Fruit fly (Drosophila melanogaster) whole organism, embryonic: ENCODE results near the gene CG17109.

Experiments used
- Abd-B ChIP-seq: fragments of 200-800 bp; sonication (Bioruptor generic); optimal IDR thresholded peaks from 2 replicates; lab custom pipeline; 2018; ENCODE audit warnings: missing biosample characterization, mild to moderate bottlenecking, missing genetic modification characterization, moderate library complexity
- B-H2 ChIP-seq: fragments of 200-800 bp; sonication (Bioruptor generic); optimal IDR thresholded peaks from 2 replicates; lab custom pipeline; 2018; ENCODE audit warnings: missing biosample characterization, mild to moderate bottlenecking, missing genetic modification characterization
- CG10147 ChIP-seq: fragments of 200-800 bp; sonication (Bioruptor generic); optimal IDR thresholded peaks from 2 replicates; lab custom pipeline; 2019; ENCODE audit warnings: missing biosample characterization, mild to moderate bottlenecking, missing genetic modification characterization, moderate library complexity
- CG11504 ChIP-seq: fragments of 200-800 bp; sonication (Bioruptor generic); optimal IDR thresholded peaks from 3 replicates; lab custom pipeline; 2019; ENCODE audit warnings: missing biosample characterization, mild to moderate bottlenecking, missing genetic modification characterization, moderate library complexity
- CG11695 ChIP-seq: fragments of 200-800 bp; sonication (Bioruptor generic); IDR thresholded peaks from 3 replicates; pipeline ENCODE4 v1.3.6; 2022; ENCODE audit warnings: missing biosample characterization, missing genetic modification characterization
- CG13775 ChIP-seq: fragments of 200-800 bp; sonication (Bioruptor generic); optimal IDR thresholded peaks from 3 replicates; lab custom pipeline; 2017; ENCODE audit warnings: missing biosample characterization, mild to moderate bottlenecking, missing genetic modification characterization
- CG14441 ChIP-seq: fragments of 200-800 bp; sonication (Bioruptor generic); IDR thresholded peaks from 2 replicates; pipeline ENCODE4 v1.3.6; 2022; ENCODE audit warnings: missing biosample characterization, missing genetic modification characterization
- CG17361 ChIP-seq: fragments of 200-800 bp; sonication (Bioruptor generic); IDR thresholded peaks from 3 replicates; pipeline ENCODE4 v1.3.6; 2022; ENCODE audit warnings: missing biosample characterization, missing genetic modification characterization
- CG30020 ChIP-seq: fragments of 200-800 bp; optimal IDR thresholded peaks from 2 replicates; lab custom pipeline; 2019; ENCODE audit warnings: missing biosample characterization, mild to moderate bottlenecking, missing genetic modification characterization, moderate library complexity
- CG34376 ChIP-seq: fragments of 200-800 bp; sonication (Bioruptor generic); optimal IDR thresholded peaks from 2 replicates; lab custom pipeline; 2018; ENCODE audit warnings: missing biosample characterization, mild to moderate bottlenecking, missing genetic modification characterization
- CG4424 ChIP-seq: fragments of 200-800 bp; sonication (Bioruptor generic); optimal IDR thresholded peaks from 3 replicates; lab custom pipeline; 2016; ENCODE audit warnings: missing biosample characterization, missing genetic modification characterization
- CG5180 ChIP-seq: fragments of 200-800 bp; sonication (Bioruptor generic); optimal IDR thresholded peaks from 3 replicates; lab custom pipeline; 2017; ENCODE audit warnings: missing biosample characterization, missing genetic modification characterization, mild to moderate bottlenecking, moderate library complexity, missing genetic modification reagents
- CG6254 ChIP-seq: fragments of 200-800 bp; sonication (Bioruptor generic); optimal IDR thresholded peaks from 3 replicates; lab custom pipeline; 2017; ENCODE audit warnings: mild to moderate bottlenecking, missing biosample characterization, missing genetic modification reagents, missing genetic modification characterization
- CG6765 ChIP-seq: fragments of 200-800 bp; sonication (Bioruptor generic); optimal IDR thresholded peaks from 3 replicates; lab custom pipeline; 2017; ENCODE audit warnings: missing biosample characterization, mild to moderate bottlenecking, missing genetic modification characterization
- CG6813 ChIP-seq: fragments of 200-800 bp; sonication (Bioruptor generic); optimal IDR thresholded peaks from 2 replicates; lab custom pipeline; 2017; ENCODE audit warnings: missing biosample characterization, missing genetic modification characterization, mild to moderate bottlenecking, moderate library complexity, missing genetic modification reagents
- CG7372 ChIP-seq: fragments of 200-800 bp; sonication (Bioruptor generic); IDR thresholded peaks from 2 replicates; pipeline ENCODE4 v1.3.6; 2022; ENCODE audit warnings: missing biosample characterization, missing genetic modification characterization
- CG9215 ChIP-seq: fragments of 200-800 bp; sonication (Bioruptor generic); IDR thresholded peaks from 2 replicates; pipeline ENCODE4 v1.3.6; 2022; ENCODE audit warnings: missing biosample characterization, missing genetic modification characterization
- Dek ChIP-seq: fragments of 200-800 bp; sonication (Bioruptor generic); optimal IDR thresholded peaks from 3 replicates; lab custom pipeline; 2019; ENCODE audit warnings: missing biosample characterization, mild to moderate bottlenecking, missing genetic modification characterization, moderate library complexity
- Dll ChIP-seq: fragments of 200-800 bp; sonication (Bioruptor generic); IDR thresholded peaks from 4 replicates; pipeline ENCODE4 v1.3.6; 2022; ENCODE audit warnings: missing biosample characterization, missing genetic modification characterization; ENCODE audit not compliant: partially characterized antibody
- Ets65A ChIP-seq: fragments of 200-800 bp; sonication (Bioruptor generic); peaks from one replicate; lab custom pipeline; 2016; ENCODE audit warnings: missing biosample characterization, missing genetic modification characterization
- Hr39 ChIP-seq: fragments of >200 bp; optimal IDR thresholded peaks from 2 replicates; lab custom pipeline; 2017
- Lhr ChIP-seq: fragments of 200-800 bp; sonication (Bioruptor generic); optimal IDR thresholded peaks from 3 replicates; lab custom pipeline; 2017; ENCODE audit warnings: mild to moderate bottlenecking, missing biosample characterization, missing genetic modification reagents, missing genetic modification characterization
- MESR4 ChIP-seq: fragments of 200-800 bp; sonication (Bioruptor generic); optimal IDR thresholded peaks from 2 replicates; lab custom pipeline; 2018; ENCODE audit warnings: missing biosample characterization, mild to moderate bottlenecking, missing genetic modification characterization, moderate library complexity
- Max ChIP-seq: fragments of 200-800 bp; sonication (Bioruptor generic); optimal IDR thresholded peaks from 2 replicates; lab custom pipeline; 2016; ENCODE audit warnings: missing biosample characterization, mild to moderate bottlenecking, missing genetic modification characterization
- Nf-YB ChIP-seq: fragments of 200-800 bp; sonication (Bioruptor generic); optimal IDR thresholded peaks from 3 replicates; lab custom pipeline; 2019; ENCODE audit warnings: missing biosample characterization, mild to moderate bottlenecking, missing genetic modification characterization, moderate library complexity
- PHDP ChIP-seq: fragments of 200-800 bp; sonication (Bioruptor generic); optimal IDR thresholded peaks from 3 replicates; lab custom pipeline; 2018; ENCODE audit warnings: missing biosample characterization, mild to moderate bottlenecking, missing genetic modification characterization, moderate library complexity
- Sin3A ChIP-seq: fragments of >200 bp; optimal IDR thresholded peaks from 2 replicates; lab custom pipeline; 2018
- Sry-δ ChIP-seq: fragments of 200-800 bp; sonication (Bioruptor generic); optimal IDR thresholded peaks from 2 replicates; lab custom pipeline; 2016; ENCODE audit warnings: missing biosample characterization, missing genetic modification characterization
- amos ChIP-seq: fragments of 200-800 bp; sonication (Bioruptor generic); IDR thresholded peaks from 2 replicates; pipeline ENCODE4 v1.3.6; 2022; ENCODE audit warnings: missing biosample characterization, missing genetic modification characterization; ENCODE audit not compliant: partially characterized antibody
- corto ChIP-seq: fragments of 200-800 bp; sonication (Bioruptor generic); optimal IDR thresholded peaks from 2 replicates; lab custom pipeline; 2016; ENCODE audit warnings: missing biosample characterization, mild to moderate bottlenecking, missing genetic modification characterization, moderate library complexity
- dan ChIP-seq: fragments of 200-800 bp; sonication (Bioruptor generic); IDR thresholded peaks from 2 replicates; pipeline ENCODE4 v1.3.6; 2022; ENCODE audit warnings: missing biosample characterization, missing genetic modification characterization
- dm ChIP-seq: fragments of 200-800 bp; sonication (Bioruptor generic); optimal IDR thresholded peaks from 3 replicates; lab custom pipeline; 2016; ENCODE audit warnings: missing biosample characterization, missing genetic modification characterization
- dysf ChIP-seq: fragments of 200-800 bp; sonication (Bioruptor generic); IDR thresholded peaks from 3 replicates; pipeline ENCODE4 v1.3.6; 2022; ENCODE audit warnings: missing biosample characterization, missing genetic modification characterization
- ewg ChIP-seq: fragments of 200-800 bp; sonication (Bioruptor generic); optimal IDR thresholded peaks from 3 replicates; lab custom pipeline; 2017; ENCODE audit warnings: mild to moderate bottlenecking, missing biosample characterization, missing genetic modification reagents, missing genetic modification characterization
- gsb ChIP-seq: fragments of 200-800 bp; sonication (Bioruptor generic); IDR thresholded peaks from 2 replicates; pipeline ENCODE4 v1.3.6; 2022; ENCODE audit warnings: missing biosample characterization, missing genetic modification characterization
- gsb-n ChIP-seq: fragments of 200-800 bp; sonication (Bioruptor generic); optimal IDR thresholded peaks from 3 replicates; lab custom pipeline; 2018; ENCODE audit warnings: missing biosample characterization, mild to moderate bottlenecking, missing genetic modification characterization
- ham ChIP-seq: fragments of 200-800 bp; sonication (Bioruptor generic); IDR thresholded peaks from 2 replicates; pipeline ENCODE4 v1.3.6; 2022; ENCODE audit warnings: missing biosample characterization, missing genetic modification characterization
- jumu ChIP-seq: fragments of 200-800 bp; sonication (Bioruptor generic); optimal IDR thresholded peaks from 3 replicates; lab custom pipeline; 2016; ENCODE audit warnings: missing biosample characterization, missing genetic modification characterization
- klu ChIP-seq: fragments of 200-800 bp; sonication (Bioruptor generic); IDR thresholded peaks from 2 replicates; pipeline ENCODE4 v1.3.6; 2022; ENCODE audit warnings: missing biosample characterization, missing genetic modification characterization
- knrl ChIP-seq: fragments of 200-800 bp; sonication (Bioruptor generic); IDR thresholded peaks from 3 replicates; pipeline ENCODE4 v1.3.6; 2022; ENCODE audit warnings: missing biosample characterization, missing genetic modification characterization; ENCODE audit not compliant: partially characterized antibody
- lmd ChIP-seq: fragments of 200-800 bp; sonication (Bioruptor generic); IDR thresholded peaks from 2 replicates; pipeline ENCODE4 v1.3.6; 2022; ENCODE audit warnings: missing biosample characterization, missing genetic modification characterization
- nau ChIP-seq: fragments of 200-800 bp; sonication (Bioruptor generic); optimal IDR thresholded peaks from 3 replicates; lab custom pipeline; 2017; ENCODE audit warnings: missing biosample characterization, mild to moderate bottlenecking, missing genetic modification characterization, missing genetic modification reagents
- nmo ChIP-seq: fragments of 200-800 bp; sonication (Bioruptor generic); optimal IDR thresholded peaks from 2 replicates; lab custom pipeline; 2018; ENCODE audit warnings: missing biosample characterization, mild to moderate bottlenecking, missing genetic modification characterization, moderate library complexity
- pan ChIP-seq, 4 experiments: fragments of >200 bp in 3 of 4; fragments of 200-800 bp in 1 of 4; sonication (Bioruptor generic) in 1 of 4; optimal IDR thresholded peaks in 3 of 4; IDR thresholded peaks in 1 of 4; 2 replicates each; pipeline versions ENCODE4 v1.3.6 to Lab custom; 2017 to 2022; ENCODE audit warnings: missing biosample characterization in 2 of 4, missing genetic modification characterization in 2 of 4, mixed read lengths in 1 of 4
- pros ChIP-seq: fragments of 200-800 bp; sonication (Bioruptor generic); optimal IDR thresholded peaks from 3 replicates; lab custom pipeline; 2019; ENCODE audit warnings: missing biosample characterization, mild to moderate bottlenecking, missing genetic modification characterization, moderate library complexity
- pzg ChIP-seq: fragments of 200-800 bp; sonication (Bioruptor generic); optimal IDR thresholded peaks from 3 replicates; lab custom pipeline; 2018; ENCODE audit warnings: missing biosample characterization, mild to moderate bottlenecking, missing genetic modification characterization, moderate library complexity
- ranshi ChIP-seq: fragments of 200-800 bp; sonication (Bioruptor generic); IDR thresholded peaks from 2 replicates; pipeline ENCODE4 v1.3.6; 2022; ENCODE audit warnings: missing biosample characterization, missing genetic modification characterization
- rib ChIP-seq: fragments of 200-800 bp; sonication (Bioruptor generic); IDR thresholded peaks from 2 replicates; pipeline ENCODE4 v1.3.6; 2022; ENCODE audit warnings: missing biosample characterization, missing genetic modification characterization
- shn ChIP-seq: fragments of 200-800 bp; sonication (Bioruptor generic); optimal IDR thresholded peaks from 3 replicates; lab custom pipeline; 2016; ENCODE audit warnings: missing biosample characterization, missing genetic modification characterization
- toy ChIP-seq: fragments of 200-800 bp; sonication (Bioruptor generic); IDR thresholded peaks from 2 replicates; pipeline ENCODE4 v1.3.6; 2022; ENCODE audit warnings: missing biosample characterization, missing genetic modification characterization

The CG17109 gene

DNA sequence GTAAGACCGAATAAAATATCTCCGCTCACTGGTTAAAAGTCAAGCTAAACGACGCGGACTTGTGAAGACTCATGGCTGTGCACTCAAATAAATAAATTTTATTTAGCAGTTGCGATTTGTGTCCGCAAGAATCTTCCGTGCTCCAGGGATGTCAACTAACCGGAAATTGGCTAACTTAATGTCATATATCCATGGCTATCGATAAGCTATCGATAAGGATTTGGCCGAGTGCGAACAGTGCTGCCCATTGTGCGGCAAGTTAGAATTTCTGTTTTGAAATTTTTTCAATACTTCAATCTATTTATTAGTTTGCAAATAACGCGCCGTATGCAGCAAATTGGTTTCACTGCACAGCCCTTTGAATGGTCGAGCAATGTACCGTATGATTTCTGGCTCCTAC lies 41.6 kb upstream of the CG17109 start, which contains the start of gene p53 (continued):
- TF ChIP-seq ewg (GFP tag; lab: Kevin White, UChicago) (peak; percentile 59), Hr39 (lab: Kevin White, UChicago) (no peak), shn (GFP tag; lab: Kevin White, UChicago) (peak; percentile 58), PHDP (tag; lab: Kevin White, UChicago) (peak; percentile 79), amos (peak; percentile 80), pzg (GFP tag; lab: Kevin White, UChicago) (peak; percentile 71), CG7372 (GFP tag; lab: Robert Waterston, UW) (peak; percentile 49; the same call in 1 of the 2 replicates), corto (GFP tag; lab: Kevin White, UChicago) (no peak), CG6813 (GFP tag; lab: Kevin White, UChicago) (peak; percentile 71), Abd-B (GFP tag; lab: Kevin White, UChicago) (peak; percentile 61), pros (GFP tag; lab: Kevin White, UChicago) (no peak), lmd (peak; percentile 79), Sry-δ (GFP tag; lab: Kevin White, UChicago) (peak; percentile 74), dm (peak; percentile 61), gsb-n (tag; lab: Kevin White, UChicago) (peak; percentile 59), dan (no peak), Nf-YB (GFP tag; lab: Kevin White, UChicago) (peak; percentile 50), CG6765 (GFP tag; lab: Kevin White, UChicago) (peak; percentile 88), knrl (peak; percentile 74; the same call in 2 of the 3 replicates), ham (GFP tag; lab: Robert Waterston, UW) (no peak), CG13775 (GFP tag; lab: Kevin White, UChicago) (peak; percentile 85), nmo (GFP tag; lab: Kevin White, UChicago) (peak; percentile 67), Max (GFP tag; lab: Kevin White, UChicago) (peak; percentile 70), CG14441 (GFP tag; lab: Robert Waterston, UW) (peak; percentile 66), B-H2 (GFP tag; lab: Kevin White, UChicago) (peak; percentile 66), Dek (peak; percentile 37), Dll (GFP tag; lab: Robert Waterston, UW) (peak; percentile 71), CG11504 (no peak), CG5180 (GFP tag; lab: Kevin White, UChicago) (peak; percentile 51), rib (peak; percentile 33), gsb (GFP tag; lab: Robert Waterston, UW) (peak; percentile 65), nau (peak; percentile 86), klu (GFP tag; lab: Robert Waterston, UW) (peak; percentile 42; the same call in 1 of the 2 replicates), dysf (peak; percentile 74; the same call in 2 of the 3 replicates), Lhr (GFP tag; lab: Kevin White, UChicago) (peak; percentile 63), CG4424 (peak; percentile 62), CG6254 (GFP tag; lab: Kevin White, UChicago) (peak; percentile 62), CG30020 (tag; lab: Kevin White, UChicago) (no peak), MESR4 (peak; percentile 18), CG17361 (GFP tag; lab: Robert Waterston, UW) (peak; percentile 64; the same call in 2 of the 3 replicates), CG34376 (peak; percentile 78), Ets65A (GFP tag; lab: Kevin White, UChicago) (peak; percentile 99), pan (optimal IDR thresholded peaks at IDR 0.05; lab: Kevin White, UChicago) (no peak), pan (GFP tag; optimal IDR thresholded peaks at IDR 0.05 in 1 of 2, IDR thresholded peaks at IDR 0.05 in 1 of 2) (peak in 1 of 2 experiments; percentile 73), Sin3A (no peak), jumu (GFP tag; lab: Kevin White, UChicago) (no peak), ranshi (GFP tag; lab: Robert Waterston, UW) (peak; percentile 66), CG10147 (GFP tag; lab: Kevin White, UChicago) (peak; percentile 63), toy (GFP tag; lab: Robert Waterston, UW) (peak; percentile 38; the same call in 1 of the 2 replicates), CG9215 (GFP tag; lab: Robert Waterston, UW) (0 out of 2 replicates have a peak, but pooled peaks have one; percentile 25), CG11695 (GFP tag; lab: Robert Waterston, UW) (no peak)
